Fruit fly (Drosophila melanogaster): ENCODE measurements around the gene pie.
A peak's percentile ranks its signal among the peaks of the same experiment; 100 is the strongest.

pie gene

DNA sequence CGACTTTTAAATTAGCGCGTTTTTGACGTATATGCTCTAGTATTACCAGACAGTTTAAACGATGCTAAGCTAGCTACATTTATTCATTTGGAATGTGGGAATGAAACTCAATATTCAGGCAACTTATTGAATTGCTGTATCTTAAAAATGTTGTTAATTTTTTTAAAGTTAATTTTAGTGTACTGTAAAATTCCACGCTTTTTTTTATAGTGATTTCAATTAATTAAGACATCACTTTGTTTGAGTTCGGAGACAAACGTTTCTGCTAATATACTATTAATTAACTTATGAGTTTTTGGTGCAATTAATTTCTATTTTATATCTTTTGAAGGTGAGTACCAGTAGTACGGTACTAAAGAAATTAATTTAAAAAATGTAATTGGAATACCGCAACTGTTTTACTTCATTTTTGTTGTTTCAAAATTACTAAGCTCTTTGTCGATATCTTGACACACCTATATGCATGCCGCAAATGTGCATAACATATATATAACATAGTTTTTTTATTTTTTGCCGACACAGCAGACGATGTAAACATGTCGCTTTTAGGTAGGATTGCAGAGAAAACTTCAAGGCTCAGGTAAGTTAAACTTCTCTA is 36.3 kb downstream of the pie start, which contains the start of the genes Cdk1 and mRpS7:
Cdk1 (minus strand) TSS at position 55 of the 598 bp plus-strand sequence.
mRpS7 (plus strand) TSS at position 455 of the 598 bp plus-strand sequence.
- TF ChIP-seq CG8159 (tag; optimal IDR thresholded peaks at IDR 0.05) (peak; percentile 73), CG10348 (GFP tag; IDR thresholded peaks at IDR 0.05) (no peak), Pif1A (GFP tag; optimal IDR thresholded peaks at IDR 0.05) (peak; percentile 39), D1 (tag; optimal IDR thresholded peaks at IDR 0.05) (no peak), fd96Ca (GFP tag; IDR thresholded peaks at IDR 0.05) (no peak), CG8301 (tag; optimal IDR thresholded peaks at IDR 0.05) (peak; percentile 55), Snoo (tag; optimal IDR thresholded peaks at IDR 0.05) (peak; percentile 62), CG13204 (GFP tag; optimal IDR thresholded peaks at IDR 0.05) (no peak), Pif1B (GFP tag; optimal IDR thresholded peaks at IDR 0.05) (no peak), rn (GFP tag; IDR thresholded peaks at IDR 0.05) (no peak), CG34367 (tag; optimal IDR thresholded peaks at IDR 0.05) (peak; percentile 43), gl (tag; optimal IDR thresholded peaks at IDR 0.05) (no peak), CG4496 (GFP tag; IDR thresholded peaks at IDR 0.05) (peak; percentile 70; the same call in 2 of the 3 replicates), EcR (GFP tag; optimal IDR thresholded peaks at IDR 0.05) (no peak), Ets98B (GFP tag; IDR thresholded peaks at IDR 0.05) (peak; percentile 46), CG9948 (tag; optimal IDR thresholded peaks at IDR 0.05) (peak; percentile 71), CG14655 (GFP tag; optimal IDR thresholded peaks at IDR 0.05) (no peak), CG32121 (GFP tag; IDR thresholded peaks at IDR 0.05) (peak; percentile 45; the same call in 1 of the 2 replicates), CG17806 (tag; optimal IDR thresholded peaks at IDR 0.05) (peak; percentile 66), CG12605 (GFP tag; IDR thresholded peaks at IDR 0.05) (no peak; the same call in 1 of the 2 replicates), CG15710 (tag; optimal IDR thresholded peaks at IDR 0.05) (peak; percentile 61)

DNA sequence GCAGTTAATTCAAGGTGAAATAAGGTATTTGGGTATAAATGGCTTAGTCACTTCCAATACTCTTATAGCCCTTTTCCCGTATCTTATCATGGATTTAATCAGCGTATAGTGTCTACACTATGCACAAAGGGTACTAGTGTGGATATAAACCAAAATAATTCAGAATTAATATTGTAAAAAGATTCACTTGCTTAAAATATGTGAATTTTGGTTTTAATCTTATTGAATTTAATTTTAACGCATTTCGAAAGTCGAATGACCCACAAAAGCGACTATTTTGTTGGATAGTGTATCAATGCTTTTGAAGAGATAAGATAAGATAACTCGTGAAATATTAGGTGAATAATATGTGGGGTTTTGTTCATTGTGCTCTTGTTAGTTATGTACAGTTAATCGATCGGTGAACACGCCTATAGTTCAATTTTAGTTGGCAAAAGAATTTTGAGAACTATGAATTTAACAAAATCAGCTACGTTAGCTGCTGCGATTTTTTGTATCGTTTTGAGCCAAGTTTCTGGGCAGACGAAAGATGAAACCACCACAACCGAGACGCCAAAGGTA is 40.6 kb downstream of the pie start, which contains the start of gene CG5096:
CG5096 (plus strand) TSS at position 374 of the 561 bp plus-strand sequence.
- TF ChIP-seq CG17806 (tag; optimal IDR thresholded peaks at IDR 0.05) (peak; percentile 60), Snoo (tag; optimal IDR thresholded peaks at IDR 0.05) (peak; percentile 54), CG9948 (tag; optimal IDR thresholded peaks at IDR 0.05) (peak; percentile 32), CG4496 (GFP tag; IDR thresholded peaks at IDR 0.05) (peak; percentile 72), D1 (tag; optimal IDR thresholded peaks at IDR 0.05) (no peak), CG34367 (tag; optimal IDR thresholded peaks at IDR 0.05) (peak; percentile 3), gl (tag; optimal IDR thresholded peaks at IDR 0.05) (no peak), CG10348 (GFP tag; IDR thresholded peaks at IDR 0.05) (no peak), CG15710 (tag; optimal IDR thresholded peaks at IDR 0.05) (peak; percentile 53), Ets98B (GFP tag; IDR thresholded peaks at IDR 0.05) (peak; percentile 37), CG32121 (GFP tag; IDR thresholded peaks at IDR 0.05) (peak; percentile 41; the same call in 1 of the 2 replicates)

DNA sequence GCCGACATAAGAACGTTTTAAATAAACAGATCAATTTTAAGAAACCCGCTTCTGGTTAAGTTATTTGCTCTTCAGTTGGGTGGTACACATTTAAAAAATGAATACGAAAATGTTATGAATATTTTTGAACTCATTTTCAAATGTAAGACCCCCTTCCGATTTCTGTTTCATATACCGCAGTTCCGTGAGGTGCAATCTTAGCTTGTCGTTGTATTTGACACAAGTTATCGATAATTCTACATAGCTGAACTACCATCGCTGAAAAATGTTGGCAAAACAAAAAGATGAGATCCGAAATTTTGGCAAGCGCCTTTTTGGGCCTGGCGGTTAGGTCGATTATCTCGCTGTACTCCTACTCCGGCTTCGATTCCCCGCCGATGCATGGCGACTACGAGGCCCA is 42.7 kb downstream of the pie start, which contains the start of gene gny:
gny (plus strand) TSS at position 239 of the 400 bp plus-strand sequence.
- no peak for TF ChIP-seq rn (GFP tag; IDR thresholded peaks at IDR 0.05)

DNA sequence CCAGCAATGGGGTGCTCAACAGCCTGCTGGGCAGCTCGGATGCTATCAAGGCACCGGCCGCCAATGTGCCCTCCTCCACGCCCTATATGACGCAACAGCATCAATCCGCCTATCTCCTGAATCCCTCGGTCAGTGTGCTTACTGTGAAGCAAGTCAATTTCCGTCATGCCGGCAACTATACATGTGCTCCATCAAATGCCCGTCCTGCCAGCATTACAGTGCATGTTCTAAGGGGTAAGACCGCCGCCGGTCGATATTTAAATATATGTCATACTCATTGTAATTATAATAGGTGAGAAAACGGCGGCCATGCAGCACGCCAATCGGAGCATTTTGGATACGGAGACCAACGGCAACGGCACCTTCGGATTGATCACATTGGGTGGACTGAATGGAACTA is 43.9 kb downstream of the pie start:
- TF ChIP-seq CG10348 (GFP tag; IDR thresholded peaks at IDR 0.05) = no peak
- TF ChIP-seq CG8301 (tag; optimal IDR thresholded peaks at IDR 0.05) = no peak
- TF ChIP-seq Pif1A (GFP tag; optimal IDR thresholded peaks at IDR 0.05) = no peak
- TF ChIP-seq CG13204 (GFP tag; optimal IDR thresholded peaks at IDR 0.05) = no peak
- no peak for TF ChIP-seq CG12605 (GFP tag; IDR thresholded peaks at IDR 0.05)
- TF ChIP-seq D1 (tag; optimal IDR thresholded peaks at IDR 0.05) = no peak
- no peak for TF ChIP-seq Ets98B (GFP tag; IDR thresholded peaks at IDR 0.05)
- no peak for TF ChIP-seq CG15710 (tag; optimal IDR thresholded peaks at IDR 0.05)
- no peak for TF ChIP-seq CG4496 (GFP tag; IDR thresholded peaks at IDR 0.05)
- no peak for TF ChIP-seq gl (tag; optimal IDR thresholded peaks at IDR 0.05)

DNA sequence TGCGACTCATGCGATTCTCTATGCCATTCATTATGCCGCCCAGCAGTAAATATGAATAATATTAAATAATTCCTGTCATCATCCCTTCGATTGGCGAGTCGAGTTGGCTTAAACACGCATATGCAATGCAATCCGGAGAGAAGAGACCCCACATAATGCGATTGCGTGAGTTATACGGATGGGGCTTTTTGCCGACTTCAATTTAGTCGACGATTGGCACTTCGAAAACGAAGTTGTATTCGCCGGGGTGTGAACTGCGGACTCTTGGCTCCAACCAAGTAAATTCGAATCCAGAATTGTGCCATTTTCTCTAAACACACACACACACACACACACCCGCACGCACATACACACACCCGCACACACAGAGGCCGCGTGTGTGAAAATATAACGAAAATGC is 46.3 kb downstream of the pie start:
- TF ChIP-seq EcR (GFP tag; optimal IDR thresholded peaks at IDR 0.05) (no peak), CG10348 (GFP tag; IDR thresholded peaks at IDR 0.05) (no peak), CG9948 (tag; optimal IDR thresholded peaks at IDR 0.05) (no peak), rn (GFP tag; IDR thresholded peaks at IDR 0.05) (no peak), gl (tag; optimal IDR thresholded peaks at IDR 0.05) (no peak)

DNA sequence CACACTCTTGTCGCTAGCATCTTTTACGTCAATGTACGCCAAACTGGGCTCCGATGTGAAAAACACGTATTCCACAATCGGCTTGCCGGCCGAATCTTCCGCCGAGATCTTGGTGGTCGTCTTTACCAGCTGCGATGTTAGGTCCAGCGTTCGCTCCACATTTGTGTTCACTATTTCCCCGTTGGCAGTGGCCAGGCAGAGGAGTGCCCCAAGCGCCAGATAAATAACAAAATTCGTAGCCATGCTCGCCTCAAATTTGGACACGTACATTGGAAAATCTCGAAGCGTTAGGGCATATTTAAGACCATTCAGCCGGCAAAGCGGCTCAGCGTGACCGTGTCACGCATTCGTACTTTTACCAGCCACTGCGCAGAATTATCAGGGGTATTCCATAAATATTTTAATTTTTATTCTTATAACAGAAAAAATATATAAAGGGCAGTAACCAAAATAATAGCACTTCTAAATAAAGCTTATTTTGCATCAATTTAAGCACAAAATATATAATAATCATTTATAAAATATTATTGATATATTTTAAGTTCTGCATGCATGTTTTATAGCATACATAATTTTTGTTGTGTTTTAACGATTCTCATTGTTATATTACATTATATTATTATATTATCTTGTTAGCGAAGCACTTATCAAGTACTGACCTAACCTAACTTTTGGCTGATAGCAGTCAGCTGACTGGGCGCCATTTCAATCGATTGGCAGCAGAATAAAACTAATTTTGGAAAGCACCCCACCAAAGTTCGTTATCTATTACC is 46.9 kb downstream of the pie start, which contains the start of the genes CG33303 and dpr19:
CG33303 (minus strand) TSS at position 294 of the 773 bp plus-strand sequence.
dpr19 (plus strand) TSS at position 705 of the 773 bp plus-strand sequence.
- peak; percentile 56 for TF ChIP-seq CG8159 (tag; optimal IDR thresholded peaks at IDR 0.05)
- TF ChIP-seq CG15710 (tag; optimal IDR thresholded peaks at IDR 0.05) = peak; percentile 57
- TF ChIP-seq CG8301 (tag; optimal IDR thresholded peaks at IDR 0.05) = peak; percentile 44
- TF ChIP-seq Snoo (tag; optimal IDR thresholded peaks at IDR 0.05) = peak; percentile 43
- TF ChIP-seq CG13204 (GFP tag; optimal IDR thresholded peaks at IDR 0.05) = no peak
- TF ChIP-seq CG4496 (GFP tag; IDR thresholded peaks at IDR 0.05) = peak; percentile 44; the same call in 1 of the 3 replicates
- peak; percentile 44 for TF ChIP-seq CG9948 (tag; optimal IDR thresholded peaks at IDR 0.05)
- no peak for TF ChIP-seq EcR (GFP tag; optimal IDR thresholded peaks at IDR 0.05)
- peak; percentile 48 for TF ChIP-seq CG17806 (tag; optimal IDR thresholded peaks at IDR 0.05)
- no peak for TF ChIP-seq gl (tag; optimal IDR thresholded peaks at IDR 0.05)
- TF ChIP-seq Ets98B (GFP tag; IDR thresholded peaks at IDR 0.05) = peak; percentile 50; the same call in 1 of the 2 replicates
- TF ChIP-seq CG34367 (tag; optimal IDR thresholded peaks at IDR 0.05) = peak; percentile 25
- no peak for TF ChIP-seq Pif1A (GFP tag; optimal IDR thresholded peaks at IDR 0.05)
- TF ChIP-seq D1 (tag; optimal IDR thresholded peaks at IDR 0.05) = peak; percentile 70
- peak; percentile 41 for TF ChIP-seq CG32121 (GFP tag; IDR thresholded peaks at IDR 0.05)

All from whole organism, pupa.